Worm (Caenorhabditis elegans) whole organism, late embryonic: Measurements from ENCODE around the gene mtr-4.

Experiments used
- F13H6.1 ChIP-seq: sonication (generic microtip); optimal IDR thresholded peaks from 2 replicates; lab custom pipeline; 2016; ENCODE audit warnings: missing genetic modification characterization, missing compliant biosample characterization
- K02D7.2 ChIP-seq: sonication (generic microtip); optimal IDR thresholded peaks from 2 replicates; lab custom pipeline; 2017; ENCODE audit warnings: mild to moderate bottlenecking, missing genetic modification characterization, missing compliant biosample characterization
- Y22D7AL.16 ChIP-seq: sonication (generic microtip); optimal IDR thresholded peaks from 2 replicates; lab custom pipeline; 2016; ENCODE audit warnings: missing genetic modification characterization, missing compliant biosample characterization
- ama-1 ChIP-seq: fragments of 150-350 bp; optimal IDR thresholded peaks from 2 replicates; lab custom pipeline; 2014
- ceh-14 ChIP-seq: sonication (generic microtip); optimal IDR thresholded peaks from 2 replicates; lab custom pipeline; 2016; ENCODE audit warnings: missing genotype, missing genetic modification characterization, missing compliant biosample characterization
- ceh-18 ChIP-seq: sonication (generic microtip); optimal IDR thresholded peaks from 2 replicates; lab custom pipeline; 2016; ENCODE audit warnings: missing genetic modification characterization, missing compliant biosample characterization
- ceh-2 ChIP-seq: sonication (generic microtip); optimal IDR thresholded peaks from 2 replicates; lab custom pipeline; 2016; ENCODE audit warnings: missing genotype, missing genetic modification characterization, missing compliant biosample characterization
- ceh-31 ChIP-seq: sonication (generic microtip); optimal IDR thresholded peaks from 2 replicates; lab custom pipeline; 2016; ENCODE audit warnings: missing genetic modification characterization, missing compliant biosample characterization
- ceh-34 ChIP-seq: sonication (generic microtip); optimal IDR thresholded peaks from 2 replicates; lab custom pipeline; 2016; ENCODE audit warnings: mild to moderate bottlenecking, missing genetic modification characterization, missing compliant biosample characterization
- ceh-45 ChIP-seq: fragments of 200-800 bp; sonication (Bioruptor generic); IDR thresholded peaks from 2 replicates; pipeline ENCODE4 v1.3.6; 2022; ENCODE audit warnings: missing genetic modification reagents, missing genetic modification characterization, missing compliant biosample characterization
- ceh-48 ChIP-seq: sonication (generic microtip); optimal IDR thresholded peaks from 2 replicates; lab custom pipeline; 2016; ENCODE audit warnings: missing genetic modification characterization, inconsistent platforms, missing compliant biosample characterization
- ceh-6 ChIP-seq: fragments of 200-800 bp; sonication (Bioruptor generic); optimal IDR thresholded peaks from 2 replicates; lab custom pipeline; 2018; ENCODE audit warnings: mild to moderate bottlenecking, missing genetic modification characterization, missing compliant biosample characterization
- elt-4 ChIP-seq: sonication (generic microtip); optimal IDR thresholded peaks from 2 replicates; lab custom pipeline; 2016; ENCODE audit warnings: missing genetic modification characterization, missing compliant biosample characterization
- ets-4 ChIP-seq: sonication (generic microtip); optimal IDR thresholded peaks from 2 replicates; lab custom pipeline; 2016; ENCODE audit warnings: missing genetic modification characterization, missing compliant biosample characterization
- fkh-6 ChIP-seq: sonication (generic microtip); optimal IDR thresholded peaks from 2 replicates; lab custom pipeline; 2016; ENCODE audit warnings: missing genetic modification characterization, missing compliant biosample characterization
- hlh-30 ChIP-seq: sonication (generic microtip); optimal IDR thresholded peaks from 2 replicates; lab custom pipeline; 2017; ENCODE audit warnings: antibody characterized with exemption, missing genetic modification characterization, missing compliant biosample characterization; ENCODE audit not compliant: insufficient read depth
- hlh-8 ChIP-seq: sonication (generic microtip); optimal IDR thresholded peaks from 2 replicates; lab custom pipeline; 2016; ENCODE audit warnings: missing genotype, missing genetic modification characterization, missing compliant biosample characterization
- mec-3 ChIP-seq: sonication (generic microtip); optimal IDR thresholded peaks from 2 replicates; lab custom pipeline; 2016; ENCODE audit warnings: borderline replicate concordance, missing genetic modification characterization, missing compliant biosample characterization
- nfya-1 ChIP-seq: sonication (generic microtip); optimal IDR thresholded peaks from 2 replicates; lab custom pipeline; 2017; ENCODE audit warnings: missing genetic modification characterization, mild to moderate bottlenecking, missing compliant biosample characterization, antibody characterized with exemption, moderate library complexity
- odd-2 ChIP-seq: sonication (generic microtip); optimal IDR thresholded peaks from 2 replicates; lab custom pipeline; 2017; ENCODE audit warnings: antibody characterized with exemption, mild to moderate bottlenecking, missing genetic modification characterization, missing compliant biosample characterization
- pat-9 ChIP-seq: fragments of 200-800 bp; sonication (Bioruptor generic); optimal IDR thresholded peaks from 2 replicates; lab custom pipeline; 2018; ENCODE audit warnings: mild to moderate bottlenecking, missing genetic modification characterization, moderate library complexity, missing compliant biosample characterization
- pax-1 ChIP-seq: fragments of 150-350 bp; optimal IDR thresholded peaks from 2 replicates; lab custom pipeline; 2014; ENCODE audit warnings: missing biosample characterization, missing genetic modification characterization
- pha-2 ChIP-seq: sonication (generic microtip); optimal IDR thresholded peaks from 2 replicates; lab custom pipeline; 2017; ENCODE audit warnings: mild to moderate bottlenecking, missing genetic modification characterization, missing compliant biosample characterization
- pha-4 ChIP-seq: fragments of 150-350 bp; optimal IDR thresholded peaks from 2 replicates; lab custom pipeline; 2018; ENCODE audit warnings: missing biosample characterization, missing genetic modification reagents, missing genetic modification characterization
- pqm-1 ChIP-seq: sonication (generic microtip); optimal IDR thresholded peaks from 2 replicates; lab custom pipeline; 2016; ENCODE audit warnings: missing genetic modification characterization, missing compliant biosample characterization
- pros-1 ChIP-seq: fragments of 150-350 bp; optimal IDR thresholded peaks from 2 replicates; lab custom pipeline; 2014; ENCODE audit warnings: missing biosample characterization, missing genetic modification reagents, missing genetic modification characterization
- rnt-1 ChIP-seq: sonication (generic microtip); optimal IDR thresholded peaks from 2 replicates; lab custom pipeline; 2016; ENCODE audit warnings: missing genetic modification characterization, missing compliant biosample characterization
- sdc-2 ChIP-seq: sonication (generic microtip); optimal IDR thresholded peaks from 2 replicates; lab custom pipeline; 2016; ENCODE audit warnings: missing genotype, missing genetic modification characterization, missing compliant biosample characterization
- syd-9 ChIP-seq: sonication (generic microtip); optimal IDR thresholded peaks from 2 replicates; lab custom pipeline; 2016; ENCODE audit warnings: mild to moderate bottlenecking, missing genetic modification characterization, moderate library complexity, missing compliant biosample characterization
- unc-3 ChIP-seq, 2 experiments: fragments of 200-800 bp in 1 of 2; sonication (Bioruptor generic) in 1 of 2; sonication (generic microtip) in 1 of 2; conservative IDR thresholded peaks in 1 of 2; optimal IDR thresholded peaks in 1 of 2; 2 replicates each; pipeline versions ENCODE4 v1.3.6 to Lab custom; 2016 to 2022; ENCODE audit warnings: missing compliant biosample characterization in 2 of 2, missing genetic modification characterization in 2 of 2, missing genetic modification reagents in 1 of 2
- unc-55 ChIP-seq: sonication (generic microtip); optimal IDR thresholded peaks from 2 replicates; lab custom pipeline; 2017; ENCODE audit warnings: missing biosample characterization, missing genetic modification reagents, missing genetic modification characterization
- ztf-16 ChIP-seq: sonication (generic microtip); optimal IDR thresholded peaks from 2 replicates; lab custom pipeline; 2017; ENCODE audit warnings: missing genetic modification characterization, missing compliant biosample characterization

The mtr-4 gene

DNA sequence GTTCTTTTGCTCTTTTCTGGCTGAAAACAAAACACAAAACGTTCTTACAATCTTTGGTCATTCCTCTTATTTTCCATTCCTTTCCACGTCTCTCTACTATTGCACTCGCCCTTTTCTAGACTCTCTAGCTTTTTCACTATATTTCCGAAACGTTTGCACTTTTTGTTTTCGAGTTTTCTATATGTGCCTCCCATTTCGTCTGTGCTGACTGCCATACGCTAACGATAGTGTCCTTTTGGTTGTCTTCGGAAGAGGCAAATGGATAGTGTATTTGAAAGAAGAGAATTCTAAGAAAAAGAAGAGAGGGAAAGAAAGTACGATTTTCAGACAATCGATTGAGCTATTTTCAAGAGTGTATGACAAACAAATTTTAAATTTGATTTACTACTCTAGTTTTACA is 47.3 kb downstream of the mtr-4 start:
- TF ChIP-seq pat-9 (tag; lab: Kevin White, UChicago) (no peak), Y22D7AL.16 (tag; lab: Kevin White, UChicago) (no peak), elt-4 (no peak), ztf-16 (no peak), K02D7.2 (tag; lab: Kevin White, UChicago) (no peak), ceh-45 (GFP tag; lab: Robert Waterston, UW) (no peak), ama-1 (lab: Kevin White, UChicago) (no peak), unc-3 (GFP tag; conservative IDR thresholded peaks at IDR 0.05; lab: Robert Waterston, UW) (no peak), unc-3 (tag; optimal IDR thresholded peaks at IDR 0.05; lab: Kevin White, UChicago) (no peak), fkh-6 (tag; lab: Kevin White, UChicago) (no peak), pqm-1 (tag; lab: Kevin White, UChicago) (no peak), pax-1 (tag; lab: Kevin White, UChicago) (no peak), ets-4 (tag; lab: Kevin White, UChicago) (no peak), hlh-8 (tag; lab: Kevin White, UChicago) (no peak), ceh-48 (tag; lab: Kevin White, UChicago) (no peak), pros-1 (no peak), odd-2 (tag; lab: Kevin White, UChicago) (no peak)

DNA sequence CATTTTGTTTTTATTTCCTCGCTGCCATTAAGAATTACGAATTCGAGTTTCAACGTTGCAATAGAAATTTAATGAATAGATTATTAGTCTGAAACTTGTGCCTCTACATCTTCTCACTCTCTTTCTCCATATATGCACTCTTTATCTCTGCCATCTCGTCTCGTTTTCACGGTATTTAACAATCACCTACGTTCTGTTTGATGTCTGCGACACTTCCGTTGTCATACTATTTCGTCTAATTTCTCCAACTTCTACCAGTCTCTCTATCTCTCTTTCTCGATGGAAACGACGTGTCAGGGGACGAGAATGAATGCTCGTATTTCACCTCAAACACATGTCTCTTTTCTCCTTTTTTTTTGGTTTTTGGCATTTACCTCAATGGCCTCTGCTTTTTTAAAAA is 48.3 kb downstream of the mtr-4 start:
- TF ChIP-seq unc-55: peak; percentile 9
- peak; percentile 79 for TF ChIP-seq ceh-34 (tag; lab: Kevin White, UChicago)
- TF ChIP-seq hlh-30 (tag; lab: Kevin White, UChicago): peak; percentile 31
- TF ChIP-seq pha-4: no peak
- no peak for TF ChIP-seq ets-4 (tag; lab: Kevin White, UChicago)
- TF ChIP-seq ceh-31 (tag; lab: Kevin White, UChicago): peak; percentile 34
- peak; percentile 11 for TF ChIP-seq ceh-18 (tag; lab: Kevin White, UChicago)
- TF ChIP-seq nfya-1 (tag; lab: Kevin White, UChicago): peak; percentile 28
- TF ChIP-seq, all 69 proteins: peak for 6

DNA sequence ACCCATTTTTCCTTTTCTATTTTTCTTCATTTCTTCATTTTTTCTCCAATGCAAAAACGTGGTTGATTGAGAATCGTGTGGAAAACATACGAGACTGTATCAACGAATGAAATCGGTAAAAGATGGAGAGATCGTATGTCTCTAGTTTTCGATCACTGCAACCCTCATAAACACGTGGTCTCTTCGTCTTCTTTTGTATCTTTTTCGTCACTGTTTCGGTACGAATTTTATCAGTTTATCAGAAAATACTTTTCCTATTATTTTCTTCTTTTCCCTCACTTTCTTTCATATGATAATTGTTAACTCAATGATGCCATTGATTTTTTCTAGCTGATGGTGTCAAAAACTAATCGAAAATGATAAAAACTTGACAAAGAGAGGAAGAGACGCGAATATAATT is 50.2 kb downstream of the mtr-4 start:
- TF ChIP-seq sdc-2 (tag; lab: Kevin White, UChicago) (no peak), mec-3 (tag; lab: Kevin White, UChicago) (no peak), pha-2 (tag; lab: Kevin White, UChicago) (no peak), ceh-14 (tag; lab: Kevin White, UChicago) (no peak), F13H6.1 (tag; lab: Kevin White, UChicago) (no peak), syd-9 (tag; lab: Kevin White, UChicago) (no peak), ceh-18 (tag; lab: Kevin White, UChicago) (no peak), rnt-1 (no peak)

DNA sequence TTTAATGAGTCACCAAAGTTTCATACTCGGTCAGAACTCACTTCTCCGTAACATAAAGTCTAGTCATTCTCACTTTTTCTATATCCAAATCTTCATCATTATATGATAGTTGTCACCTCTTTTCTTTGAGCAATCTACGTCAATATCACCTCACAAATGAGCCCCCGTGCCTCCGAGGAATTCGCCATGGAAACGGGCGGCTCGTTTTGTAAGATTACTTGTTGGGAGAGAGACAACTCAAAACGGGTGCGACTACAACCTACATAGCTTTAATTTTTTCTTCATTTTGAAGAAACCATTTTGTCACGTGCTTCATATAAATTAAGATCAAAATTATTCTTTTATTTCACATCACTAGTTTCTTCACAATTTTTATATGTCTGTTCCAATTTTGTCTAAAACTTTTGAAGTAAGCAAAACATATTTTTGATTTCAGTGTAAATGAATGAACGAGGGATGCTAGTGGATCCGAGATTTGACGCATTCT is 53.4 kb downstream of the mtr-4 start, which contains the start of gene nhr-4:
Gene nhr-4, plus strand, starts transcription at position 437 of the 487 bp plus-strand sequence.
- TF ChIP-seq ceh-6: no peak
- no peak for TF ChIP-seq ceh-2 (tag; lab: Kevin White, UChicago)
